Worm (Caenorhabditis elegans) whole organism, L2 larva: Measurements from ENCODE around the gene F58E2.2.

Experiments
- F13H6.1 ChIP-seq: sonication (generic microtip); optimal IDR thresholded peaks from 2 replicates; lab custom pipeline; 2016; ENCODE audit warnings: missing genetic modification characterization, missing compliant biosample characterization
- Y55F3AM.14 ChIP-seq: fragments of 200-800 bp; sonication (Bioruptor generic); optimal IDR thresholded peaks from 2 replicates; lab custom pipeline; 2018; ENCODE audit warnings: mild to moderate bottlenecking, missing genetic modification characterization, missing compliant biosample characterization
- aly-2 ChIP-seq: fragments of 150-350 bp; optimal IDR thresholded peaks from 2 replicates; lab custom pipeline; 2014; ENCODE audit warnings: missing biosample characterization, missing genetic modification characterization
- elt-1 ChIP-seq: fragments of 150-350 bp; optimal IDR thresholded peaks from 2 replicates; lab custom pipeline; 2014; ENCODE audit warnings: missing biosample characterization, missing genetic modification characterization
- fos-1 ChIP-seq: fragments of 150-350 bp; optimal IDR thresholded peaks from 2 replicates; lab custom pipeline; 2014; ENCODE audit warnings: missing biosample characterization, missing genetic modification characterization
- lin-11 ChIP-seq: fragments of 150-350 bp; sonication (generic microtip); optimal IDR thresholded peaks from 2 replicates; lab custom pipeline; 2014; ENCODE audit warnings: missing biosample characterization, missing genetic modification characterization, inconsistent platforms, mixed read lengths
- nhr-10 ChIP-seq: sonication (generic microtip); optimal IDR thresholded peaks from 2 replicates; lab custom pipeline; 2017; ENCODE audit warnings: missing biosample characterization, missing genetic modification characterization
- nhr-237 ChIP-seq: fragments of 150-350 bp; optimal IDR thresholded peaks from 2 replicates; lab custom pipeline; 2014; ENCODE audit warnings: missing biosample characterization, missing genetic modification characterization
- nhr-25 ChIP-seq: fragments of 150-350 bp; sonication (generic microtip); optimal IDR thresholded peaks from 3 replicates; lab custom pipeline; 2014; ENCODE audit warnings: missing biosample characterization, missing genetic modification characterization
- nhr-6 ChIP-seq: fragments of 150-350 bp; optimal IDR thresholded peaks from 2 replicates; lab custom pipeline; 2014; ENCODE audit warnings: missing biosample characterization, missing genetic modification characterization
- zag-1 ChIP-seq: fragments of 150-350 bp; optimal IDR thresholded peaks from 2 replicates; lab custom pipeline; 2014; ENCODE audit warnings: missing biosample characterization, missing genetic modification characterization
- ztf-11 ChIP-seq: sonication (generic microtip); optimal IDR thresholded peaks from 2 replicates; lab custom pipeline; 2017; ENCODE audit warnings: missing biosample characterization, missing genetic modification characterization

DNA sequence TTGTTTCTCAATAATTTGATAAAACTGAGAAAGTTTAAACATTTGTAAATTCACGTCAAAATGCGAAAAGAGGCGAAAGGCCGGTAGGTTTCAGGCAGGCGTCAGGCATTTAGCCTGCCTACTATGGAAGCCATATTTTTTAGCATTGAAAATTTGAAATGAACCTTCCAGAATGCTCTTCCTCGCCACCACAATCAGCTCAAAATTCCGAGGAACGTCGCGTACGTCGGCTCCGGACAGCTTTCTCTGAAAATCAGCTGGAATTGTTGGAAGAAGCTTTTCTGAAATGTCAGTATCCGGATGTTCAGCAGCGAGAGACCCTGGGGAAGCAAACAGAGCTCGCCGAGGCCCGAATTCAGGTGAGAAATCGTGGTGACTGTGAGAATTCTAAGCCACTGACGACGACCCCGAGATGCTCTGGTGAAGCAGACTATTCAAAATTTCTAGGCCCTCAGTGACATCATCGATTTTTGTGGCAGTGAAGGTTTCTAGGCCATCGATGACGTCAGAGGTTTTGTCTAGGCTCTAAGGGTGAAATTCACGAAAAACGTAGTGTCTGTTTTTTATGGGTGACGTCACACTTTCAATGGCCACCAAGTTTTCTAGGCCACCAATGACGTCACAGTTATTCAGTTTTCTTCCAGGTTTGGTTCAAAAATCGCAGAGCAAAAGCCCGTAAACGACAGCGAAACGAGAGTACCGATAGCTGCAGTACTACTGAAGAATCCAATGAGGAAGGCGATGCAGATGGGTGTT is 32.3 kb downstream of the F58E2.2 start:
- TF ChIP-seq Y55F3AM.14 (no peak), lin-11 (tag; lab: Kevin White, UChicago) (no peak), nhr-6 (no peak), aly-2 (tag; lab: Kevin White, UChicago) (no peak), nhr-237 (tag; lab: Kevin White, UChicago) (no peak), zag-1 (tag; lab: Kevin White, UChicago) (no peak), ztf-11 (tag; lab: Kevin White, UChicago) (no peak), nhr-10 (tag; lab: Kevin White, UChicago) (no peak), elt-1 (no peak), nhr-25 (tag; lab: Kevin White, UChicago) (no peak), fos-1 (tag; lab: Kevin White, UChicago) (no peak), F13H6.1 (tag; lab: Kevin White, UChicago) (no peak)
